Fruit fly (Drosophila melanogaster): Measurements from ENCODE around the gene CG15580.

CG15580 gene

DNA sequence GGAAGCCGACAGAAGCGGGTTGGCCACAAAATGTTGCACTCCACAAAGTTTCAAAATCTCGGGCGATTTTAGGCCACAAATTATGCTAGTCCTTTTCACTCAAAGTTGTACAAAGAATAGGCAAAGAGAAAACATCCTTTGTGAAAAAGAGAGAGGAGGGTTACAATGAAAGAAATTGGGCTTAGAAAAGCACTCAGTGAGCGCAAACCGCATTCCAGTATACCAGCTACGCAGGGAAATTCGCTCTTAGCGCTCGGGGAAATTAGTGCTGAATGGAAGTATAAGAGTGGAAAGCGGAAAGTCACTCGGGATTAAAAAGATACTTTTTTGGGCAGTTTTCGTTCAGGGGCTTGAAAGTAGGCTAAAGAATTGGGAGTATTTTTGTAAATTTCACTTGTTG lies 24.8 kb upstream of the CG15580 start:
- TF ChIP-seq CG14711 (tag; optimal IDR thresholded peaks at IDR 0.05) (no peak), Clk (GFP tag; optimal IDR thresholded peaks at IDR 0.05) (no peak), CG33017 (tag; optimal IDR thresholded peaks at IDR 0.05) (no peak), CG7101 (tag; optimal IDR thresholded peaks at IDR 0.05) (no peak), Mnt (GFP tag; optimal IDR thresholded peaks at IDR 0.05) (no peak), toe (GFP tag; optimal IDR thresholded peaks at IDR 0.05) (no peak), CG11617 (GFP tag; optimal IDR thresholded peaks at IDR 0.05) (no peak), CG1620 (GFP tag; optimal IDR thresholded peaks at IDR 0.05) (no peak), bab1 (GFP tag; optimal IDR thresholded peaks at IDR 0.05) (no peak), CG5204 (GFP tag; optimal IDR thresholded peaks at IDR 0.05) (no peak), tj (GFP tag; optimal IDR thresholded peaks at IDR 0.05) (no peak), ovo (GFP tag; optimal IDR thresholded peaks at IDR 0.05) (no peak), cic (GFP tag; optimal IDR thresholded peaks at IDR 0.05) (no peak)

DNA sequence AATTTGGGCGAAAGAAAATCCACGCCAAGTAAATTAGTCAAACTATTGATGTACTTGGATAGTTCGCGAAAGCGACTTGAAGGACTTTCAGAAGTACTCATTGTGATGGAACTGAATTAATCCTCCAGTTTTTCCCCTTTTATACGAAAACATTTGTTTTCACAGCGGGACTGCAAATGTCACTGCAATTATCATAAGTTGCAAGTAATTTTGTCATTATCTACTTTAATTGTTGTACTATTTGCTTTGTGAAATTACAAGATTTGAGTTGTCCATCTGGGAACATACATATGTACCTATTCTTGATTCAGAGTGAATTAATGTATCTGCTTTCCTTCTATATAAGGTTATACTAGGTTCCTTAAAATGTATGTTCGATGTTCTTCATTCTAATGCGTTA lies 20.8 kb upstream of the CG15580 start, which contains the start of gene Or83c:
TSS of gene Or83c (minus strand) at position 101 of the 400 bp plus-strand sequence.
- TF ChIP-seq CG12768 (GFP tag; optimal IDR thresholded peaks at IDR 0.05): no peak
- no peak for TF ChIP-seq toe (GFP tag; optimal IDR thresholded peaks at IDR 0.05)
- no peak for TF ChIP-seq CG7101 (tag; optimal IDR thresholded peaks at IDR 0.05)
- no peak for TF ChIP-seq Hr96 (GFP tag; optimal IDR thresholded peaks at IDR 0.05)
- TF ChIP-seq cic (GFP tag; optimal IDR thresholded peaks at IDR 0.05): no peak
- no peak for TF ChIP-seq tj (GFP tag; optimal IDR thresholded peaks at IDR 0.05)
- no peak for TF ChIP-seq CG5204 (GFP tag; optimal IDR thresholded peaks at IDR 0.05)

DNA sequence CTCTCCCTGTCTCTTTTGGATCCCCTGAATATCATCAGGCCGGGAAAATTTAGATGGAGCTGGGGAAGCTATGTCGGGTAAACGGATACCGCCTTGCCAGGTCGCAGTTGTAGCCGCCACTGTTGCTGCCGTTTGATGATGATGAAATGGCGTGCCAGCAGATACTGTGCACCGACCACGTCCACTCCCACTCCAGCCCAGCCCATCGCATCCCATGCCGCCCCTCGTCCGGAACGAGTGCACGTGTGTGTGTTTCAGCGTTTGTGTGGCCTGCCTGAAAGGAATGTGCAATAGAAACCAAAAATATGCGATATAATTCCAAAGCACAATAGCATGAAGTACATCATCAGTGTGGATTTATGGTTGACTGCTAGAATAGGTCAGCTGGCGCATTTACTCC lies 19.1 kb downstream of the CG15580 start:
- no peak for TF ChIP-seq CG5204 (GFP tag; optimal IDR thresholded peaks at IDR 0.05)
- no peak for TF ChIP-seq CG7045 (GFP tag; optimal IDR thresholded peaks at IDR 0.05)
- no peak for TF ChIP-seq toe (GFP tag; optimal IDR thresholded peaks at IDR 0.05)
- TF ChIP-seq CG11617 (GFP tag; optimal IDR thresholded peaks at IDR 0.05): no peak
- TF ChIP-seq Hr96 (GFP tag; optimal IDR thresholded peaks at IDR 0.05): no peak
- TF ChIP-seq bab1 (GFP tag; optimal IDR thresholded peaks at IDR 0.05): no peak

DNA sequence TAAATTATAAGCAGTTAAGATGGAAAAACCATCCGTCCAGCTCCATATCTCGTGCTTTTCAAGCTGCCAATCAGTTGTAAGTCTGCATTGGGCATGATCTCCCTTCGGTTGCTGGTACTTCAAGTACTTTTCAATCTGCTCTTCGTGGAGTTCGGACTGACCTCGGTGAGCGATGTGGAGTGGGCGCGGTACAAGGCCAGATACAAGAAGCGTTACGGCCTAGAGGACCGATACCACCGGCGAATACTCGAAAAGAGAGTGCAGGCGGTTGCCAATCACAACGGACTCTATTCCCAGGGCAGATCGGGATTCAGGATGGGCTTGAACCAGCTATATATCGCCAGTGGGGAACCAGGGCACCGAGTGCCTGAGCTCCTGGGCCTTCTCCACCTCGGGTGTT lies 29.7 kb downstream of the CG15580 start:
- TF ChIP-seq CG7045 (GFP tag; optimal IDR thresholded peaks at IDR 0.05) (no peak), cnc (optimal IDR thresholded peaks at IDR 0.05) (no peak), ovo (GFP tag; optimal IDR thresholded peaks at IDR 0.05) (no peak), CG5204 (GFP tag; optimal IDR thresholded peaks at IDR 0.05) (no peak), bab1 (GFP tag; optimal IDR thresholded peaks at IDR 0.05) (no peak), toe (GFP tag; optimal IDR thresholded peaks at IDR 0.05) (no peak), Crg-1 (GFP tag; optimal IDR thresholded peaks at IDR 0.05) (no peak), CG12768 (GFP tag; optimal IDR thresholded peaks at IDR 0.05) (no peak), Clk (GFP tag; optimal IDR thresholded peaks at IDR 0.05) (no peak)

DNA sequence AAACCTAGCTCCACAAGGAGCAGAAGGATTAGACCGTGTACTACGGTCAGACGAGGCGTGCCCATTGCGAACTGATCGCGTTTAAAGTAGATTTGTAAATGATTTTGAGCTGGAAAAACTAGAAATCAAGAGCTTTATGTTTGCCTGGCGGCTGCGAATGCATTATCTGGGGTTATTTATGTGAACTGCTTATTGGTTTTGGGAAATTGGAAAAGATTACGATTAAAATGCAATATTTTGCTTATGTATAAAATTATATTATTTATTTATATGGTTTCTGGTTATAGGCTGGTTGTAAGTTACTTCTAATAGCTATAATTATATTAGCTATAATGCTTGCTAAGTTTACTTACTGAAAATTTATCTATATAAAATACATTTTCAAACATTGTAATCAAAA lies 30.2 kb downstream of the CG15580 start, which contains the start of gene CtsL3:
TSS of gene CtsL3 (minus strand) at position 101 of the 400 bp plus-strand sequence.
- TF ChIP-seq CG11617 (GFP tag; optimal IDR thresholded peaks at IDR 0.05) (no peak), tj (GFP tag; optimal IDR thresholded peaks at IDR 0.05) (no peak), CG7101 (tag; optimal IDR thresholded peaks at IDR 0.05) (no peak), cic (GFP tag; optimal IDR thresholded peaks at IDR 0.05) (no peak), bab1 (GFP tag; optimal IDR thresholded peaks at IDR 0.05) (no peak), CG33017 (tag; optimal IDR thresholded peaks at IDR 0.05) (no peak), Clk (GFP tag; optimal IDR thresholded peaks at IDR 0.05) (no peak), CG1620 (GFP tag; optimal IDR thresholded peaks at IDR 0.05) (no peak), toe (GFP tag; optimal IDR thresholded peaks at IDR 0.05) (no peak), Crg-1 (GFP tag; optimal IDR thresholded peaks at IDR 0.05) (no peak), CG12768 (GFP tag; optimal IDR thresholded peaks at IDR 0.05) (no peak), CG7045 (GFP tag; optimal IDR thresholded peaks at IDR 0.05) (no peak), CG14711 (tag; optimal IDR thresholded peaks at IDR 0.05) (no peak), Mnt (GFP tag; optimal IDR thresholded peaks at IDR 0.05) (no peak)

DNA sequence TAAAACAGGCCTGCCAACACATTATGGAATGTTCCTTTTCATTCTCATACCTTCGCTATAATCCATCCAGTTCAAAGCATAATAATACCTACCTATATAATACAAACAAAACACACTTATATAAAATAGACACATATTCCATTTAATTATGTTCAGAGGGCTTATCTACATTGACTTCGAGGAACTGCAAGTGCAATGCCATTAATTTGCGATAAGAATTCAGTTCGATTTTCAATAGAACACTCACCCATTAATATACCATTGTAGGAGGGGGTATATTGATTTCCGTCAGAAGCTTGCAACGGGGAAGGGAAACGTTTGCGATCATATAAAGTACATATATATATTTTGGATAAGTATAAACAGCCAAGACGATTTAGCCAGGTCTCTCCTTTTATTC lies 32.1 kb downstream of the CG15580 start:
- TF ChIP-seq Mnt (GFP tag; optimal IDR thresholded peaks at IDR 0.05) (no peak), kay (GFP tag; ENCODE audit: borderline replicate concordance) (peak; percentile 51)

DNA sequence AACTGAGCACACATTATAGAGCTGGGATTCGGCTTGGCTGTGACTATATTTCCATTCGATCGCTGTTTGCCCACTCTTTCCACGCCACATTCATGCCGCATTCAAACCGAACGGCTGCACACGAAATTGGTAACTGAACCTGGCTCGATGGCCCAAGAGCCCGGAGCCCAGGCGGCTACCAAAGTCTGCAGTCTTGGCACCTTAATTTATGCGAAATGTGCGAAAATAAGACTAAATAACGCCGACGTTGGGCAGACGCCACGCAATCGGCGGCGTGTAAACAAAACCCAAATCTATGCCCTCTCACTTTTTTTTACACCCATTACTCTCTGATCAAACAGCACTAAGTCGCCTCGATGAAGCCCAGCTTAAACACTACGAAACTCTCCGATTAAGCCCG lies 45.5 kb downstream of the CG15580 start, which contains the start of gene CG10280:
TSS of gene CG10280 (minus strand) at position 101 of the 400 bp plus-strand sequence.
- TF ChIP-seq Hr96 (GFP tag; optimal IDR thresholded peaks at IDR 0.05) (no peak), pad (GFP tag; optimal IDR thresholded peaks at IDR 0.05) (no peak), ovo (GFP tag; optimal IDR thresholded peaks at IDR 0.05) (no peak), CG14711 (tag; optimal IDR thresholded peaks at IDR 0.05) (no peak), Crg-1 (GFP tag; optimal IDR thresholded peaks at IDR 0.05) (no peak), CG1620 (GFP tag; optimal IDR thresholded peaks at IDR 0.05) (no peak), cnc (optimal IDR thresholded peaks at IDR 0.05) (no peak), tj (GFP tag; optimal IDR thresholded peaks at IDR 0.05) (no peak), bab1 (GFP tag; optimal IDR thresholded peaks at IDR 0.05) (no peak), CG33017 (tag; optimal IDR thresholded peaks at IDR 0.05) (no peak)
